Fruit fly (Drosophila melanogaster) whole organism, embryonic: ENCODE measurements around the gene Blos4.

Experiments used
- C15 ChIP-seq: fragments of 200-800 bp; sonication (Bioruptor generic); IDR thresholded peaks from 3 replicates; pipeline ENCODE4 v1.3.6; 2022; ENCODE audit warnings: missing biosample characterization, missing genetic modification characterization
- CG10274 ChIP-seq: fragments of 200-800 bp; sonication (Bioruptor generic); optimal IDR thresholded peaks from 3 replicates; lab custom pipeline; 2017; ENCODE audit warnings: missing biosample characterization, mild to moderate bottlenecking, missing genetic modification characterization
- CG11456 ChIP-seq: fragments of 200-800 bp; sonication (Bioruptor generic); IDR thresholded peaks from 3 replicates; pipeline ENCODE4 v1.3.6; 2022; ENCODE audit warnings: missing biosample characterization, missing genetic modification characterization
- CG11696 ChIP-seq: fragments of 200-800 bp; sonication (Bioruptor generic); IDR thresholded peaks from 2 replicates; pipeline ENCODE4 v1.3.6; 2022; ENCODE audit warnings: missing biosample characterization, missing genetic modification characterization
- CG12155 ChIP-seq: fragments of 200-800 bp; sonication (Bioruptor generic); optimal IDR thresholded peaks from 3 replicates; lab custom pipeline; 2016; ENCODE audit warnings: missing biosample characterization, missing genetic modification characterization
- CG13624 ChIP-seq: fragments of 200-800 bp; sonication (Bioruptor generic); optimal IDR thresholded peaks from 2 replicates; lab custom pipeline; 2016; ENCODE audit warnings: missing biosample characterization, missing genetic modification characterization
- CG14014 ChIP-seq: fragments of 200-800 bp; sonication (Bioruptor generic); IDR thresholded peaks from 2 replicates; pipeline ENCODE4 v1.3.6; 2022; ENCODE audit warnings: missing biosample characterization, missing genetic modification characterization
- CG14860 ChIP-seq: fragments of 200-800 bp; sonication (Bioruptor generic); IDR thresholded peaks from 3 replicates; pipeline ENCODE4 v1.3.6; 2022; ENCODE audit warnings: missing biosample characterization, missing genetic modification characterization; ENCODE audit not compliant: partially characterized antibody
- CG15514 ChIP-seq: fragments of 200-800 bp; sonication (Bioruptor generic); optimal IDR thresholded peaks from 3 replicates; lab custom pipeline; 2017; ENCODE audit warnings: missing biosample characterization, missing genetic modification characterization, mild to moderate bottlenecking, moderate library complexity, missing genetic modification reagents
- CG16863 ChIP-seq: fragments of 200-800 bp; sonication (Bioruptor generic); optimal IDR thresholded peaks from 3 replicates; lab custom pipeline; 2016; ENCODE audit warnings: missing biosample characterization, missing genetic modification characterization
- CG17361 ChIP-seq: fragments of 200-800 bp; sonication (Bioruptor generic); IDR thresholded peaks from 3 replicates; pipeline ENCODE4 v1.3.6; 2022; ENCODE audit warnings: missing biosample characterization, missing genetic modification characterization
- CG1832 ChIP-seq: fragments of 200-800 bp; sonication (Bioruptor generic); optimal IDR thresholded peaks from 2 replicates; lab custom pipeline; 2017; ENCODE audit warnings: missing biosample characterization, mild to moderate bottlenecking, missing genetic modification characterization, inconsistent platforms
- CG32767 ChIP-seq: fragments of 200-800 bp; sonication (Bioruptor generic); IDR thresholded peaks from 2 replicates; pipeline ENCODE4 v1.3.6; 2022; ENCODE audit warnings: missing biosample characterization, missing genetic modification characterization
- CG3281 ChIP-seq: fragments of 200-800 bp; sonication (Bioruptor generic); optimal IDR thresholded peaks from 3 replicates; lab custom pipeline; 2017; ENCODE audit warnings: missing biosample characterization, mild to moderate bottlenecking, missing genetic modification characterization
- CG4360 ChIP-seq: fragments of 200-800 bp; sonication (Bioruptor generic); IDR thresholded peaks from 2 replicates; pipeline ENCODE4 v1.3.6; 2022; ENCODE audit warnings: missing biosample characterization, missing genetic modification characterization
- CG6254 ChIP-seq: fragments of 200-800 bp; sonication (Bioruptor generic); optimal IDR thresholded peaks from 3 replicates; lab custom pipeline; 2017; ENCODE audit warnings: mild to moderate bottlenecking, missing biosample characterization, missing genetic modification reagents, missing genetic modification characterization
- CG7372 ChIP-seq: fragments of 200-800 bp; sonication (Bioruptor generic); IDR thresholded peaks from 2 replicates; pipeline ENCODE4 v1.3.6; 2022; ENCODE audit warnings: missing biosample characterization, missing genetic modification characterization
- CG8089 ChIP-seq: fragments of 200-800 bp; sonication (Bioruptor generic); optimal IDR thresholded peaks from 3 replicates; lab custom pipeline; 2016; ENCODE audit warnings: missing biosample characterization, missing genetic modification characterization
- CG9876 ChIP-seq: fragments of 200-800 bp; sonication (Bioruptor generic); optimal IDR thresholded peaks from 2 replicates; lab custom pipeline; 2016; ENCODE audit warnings: missing biosample characterization, missing genetic modification characterization
- CTCF ChIP-seq: fragments of 200-800 bp; sonication (Bioruptor generic); optimal IDR thresholded peaks from 2 replicates; lab custom pipeline; 2017; ENCODE audit warnings: missing biosample characterization, mild to moderate bottlenecking, missing genetic modification characterization, moderate library complexity
- Chrac-16 ChIP-seq: fragments of 200-800 bp; sonication (Bioruptor generic); optimal IDR thresholded peaks from 3 replicates; lab custom pipeline; 2016; ENCODE audit warnings: missing biosample characterization, missing genetic modification characterization
- D ChIP-seq, 2 experiments: fragments of 200-800 bp in 1 of 2; fragments of >200 bp in 1 of 2; sonication (Bioruptor generic) in 1 of 2; optimal IDR thresholded peaks; 2 replicates in 1 of 2; 3 replicates in 1 of 2; lab custom pipeline; 2017; ENCODE audit warnings: mild to moderate bottlenecking in 1 of 2, missing biosample characterization in 1 of 2, missing genetic modification characterization in 1 of 2, missing genetic modification reagents in 1 of 2
- Deaf1 ChIP-seq: fragments of 200-800 bp; optimal IDR thresholded peaks from 3 replicates; lab custom pipeline; 2019; ENCODE audit warnings: missing biosample characterization, mild to moderate bottlenecking, missing genetic modification characterization, moderate library complexity
- E2f1 ChIP-seq: fragments of 200-800 bp; sonication (Bioruptor generic); IDR thresholded peaks from 2 replicates; pipeline ENCODE4 v1.3.6; 2022; ENCODE audit warnings: missing biosample characterization, missing genetic modification characterization
- ERR ChIP-seq: fragments of 200-800 bp; sonication (Bioruptor generic); optimal IDR thresholded peaks from 2 replicates; lab custom pipeline; 2016; ENCODE audit warnings: missing biosample characterization, missing genetic modification characterization
- Fer1 ChIP-seq: fragments of 200-800 bp; sonication (Bioruptor generic); optimal IDR thresholded peaks from 2 replicates; lab custom pipeline; 2017; ENCODE audit warnings: missing biosample characterization, mild to moderate bottlenecking, missing genetic modification characterization
- Mes4 ChIP-seq: fragments of 200-800 bp; sonication (Bioruptor generic); optimal IDR thresholded peaks from 2 replicates; lab custom pipeline; 2016; ENCODE audit warnings: missing biosample characterization, missing genetic modification characterization
- NK7.1 ChIP-seq: fragments of 200-800 bp; sonication (Bioruptor generic); optimal IDR thresholded peaks from 3 replicates; lab custom pipeline; 2016; ENCODE audit warnings: missing biosample characterization, missing genetic modification characterization
- Six4 ChIP-seq: fragments of 200-800 bp; sonication (Bioruptor generic); optimal IDR thresholded peaks from 2 replicates; lab custom pipeline; 2016; ENCODE audit warnings: missing biosample characterization, missing genetic modification characterization
- Vsx1 ChIP-seq: fragments of 200-800 bp; sonication (Bioruptor generic); optimal IDR thresholded peaks from 2 replicates; lab custom pipeline; 2017; ENCODE audit warnings: missing biosample characterization, mild to moderate bottlenecking, missing genetic modification characterization, missing genetic modification reagents
- ac ChIP-seq: fragments of 200-800 bp; sonication (Bioruptor generic); optimal IDR thresholded peaks from 3 replicates; lab custom pipeline; 2017; ENCODE audit warnings: missing biosample characterization, mild to moderate bottlenecking, missing genetic modification characterization
- aop ChIP-seq: fragments of 200-800 bp; sonication (Bioruptor generic); IDR thresholded peaks from 2 replicates; pipeline ENCODE4 v1.3.6; 2022; ENCODE audit warnings: missing biosample characterization, missing genetic modification characterization
- bigmax ChIP-seq: fragments of 200-800 bp; sonication (Bioruptor generic); optimal IDR thresholded peaks from 2 replicates; lab custom pipeline; 2018; ENCODE audit warnings: missing biosample characterization, mild to moderate bottlenecking, missing genetic modification characterization
- btn ChIP-seq: fragments of 200-800 bp; sonication (Bioruptor generic); optimal IDR thresholded peaks from 2 replicates; lab custom pipeline; 2016; ENCODE audit warnings: missing biosample characterization, missing genetic modification characterization
- cato ChIP-seq: fragments of 200-800 bp; sonication (Bioruptor generic); optimal IDR thresholded peaks from 2 replicates; lab custom pipeline; 2016; ENCODE audit warnings: missing biosample characterization, missing genetic modification characterization, borderline replicate concordance
- chm ChIP-seq: fragments of 200-800 bp; sonication (Bioruptor generic); IDR thresholded peaks from 2 replicates; pipeline ENCODE4 v1.3.6; 2022; ENCODE audit warnings: missing biosample characterization, missing genetic modification characterization
- ci ChIP-seq: fragments of 200-800 bp; sonication (Bioruptor generic); IDR thresholded peaks from 3 replicates; pipeline ENCODE4 v1.3.6; 2022; ENCODE audit warnings: missing biosample characterization, missing genetic modification characterization
- da ChIP-seq: fragments of 200-800 bp; sonication (Bioruptor generic); optimal IDR thresholded peaks from 2 replicates; lab custom pipeline; 2016; ENCODE audit warnings: missing biosample characterization, missing genetic modification characterization
- grn ChIP-seq: fragments of 200-800 bp; sonication (Bioruptor generic); optimal IDR thresholded peaks from 3 replicates; lab custom pipeline; 2017; ENCODE audit warnings: missing biosample characterization, missing genetic modification characterization
- ind ChIP-seq: fragments of 200-800 bp; sonication (Bioruptor generic); optimal IDR thresholded peaks from 3 replicates; lab custom pipeline; 2016; ENCODE audit warnings: missing biosample characterization, missing genetic modification characterization
- ken ChIP-seq: fragments of 200-800 bp; sonication (Bioruptor generic); IDR thresholded peaks from 3 replicates; pipeline ENCODE4 v1.3.6; 2022; ENCODE audit warnings: missing biosample characterization, missing genetic modification characterization
- klu ChIP-seq: fragments of 200-800 bp; sonication (Bioruptor generic); IDR thresholded peaks from 2 replicates; pipeline ENCODE4 v1.3.6; 2022; ENCODE audit warnings: missing biosample characterization, missing genetic modification characterization
- mirr ChIP-seq: fragments of 200-800 bp; sonication (Bioruptor generic); optimal IDR thresholded peaks from 3 replicates; lab custom pipeline; 2018; ENCODE audit warnings: missing biosample characterization, mild to moderate bottlenecking, missing genetic modification characterization
- nom ChIP-seq: fragments of 200-800 bp; sonication (Bioruptor generic); optimal IDR thresholded peaks from 2 replicates; lab custom pipeline; 2017; ENCODE audit warnings: missing biosample characterization, missing genetic modification characterization, mild to moderate bottlenecking, moderate library complexity, missing genetic modification reagents
- phol ChIP-seq: fragments of 200-800 bp; sonication (Bioruptor generic); optimal IDR thresholded peaks from 3 replicates; lab custom pipeline; 2018; ENCODE audit warnings: missing biosample characterization, mild to moderate bottlenecking, missing genetic modification characterization, moderate library complexity
- repo ChIP-seq: fragments of 200-800 bp; sonication (Bioruptor generic); optimal IDR thresholded peaks from 2 replicates; lab custom pipeline; 2016; ENCODE audit warnings: missing biosample characterization, missing genetic modification characterization
- scrt ChIP-seq: fragments of 200-800 bp; sonication (Bioruptor generic); optimal IDR thresholded peaks from 2 replicates; lab custom pipeline; 2018; ENCODE audit warnings: missing biosample characterization, mild to moderate bottlenecking, missing genetic modification characterization, moderate library complexity
- sd ChIP-seq: fragments of 200-800 bp; sonication (Bioruptor generic); optimal IDR thresholded peaks from 3 replicates; lab custom pipeline; 2018; ENCODE audit warnings: missing biosample characterization, mild to moderate bottlenecking, missing genetic modification characterization, moderate library complexity
- sens-2 ChIP-seq: fragments of 200-800 bp; sonication (Bioruptor generic); IDR thresholded peaks from 2 replicates; pipeline ENCODE4 v1.3.6; 2022; ENCODE audit warnings: missing biosample characterization, missing genetic modification characterization
- seq ChIP-seq: fragments of 200-800 bp; sonication (Bioruptor generic); IDR thresholded peaks from 2 replicates; pipeline ENCODE4 v1.3.6; 2022; ENCODE audit warnings: missing biosample characterization, missing genetic modification characterization
- sima ChIP-seq: fragments of 200-800 bp; sonication (Bioruptor generic); optimal IDR thresholded peaks from 2 replicates; lab custom pipeline; 2016; ENCODE audit warnings: missing biosample characterization, missing genetic modification characterization
- usp ChIP-seq: fragments of >200 bp; optimal IDR thresholded peaks from 2 replicates; lab custom pipeline; 2017; ENCODE audit warnings: missing biosample characterization, missing genetic modification characterization

Blos4 gene

dm6 chr3L:10851107-10851762 lies 27.6 kb upstream of the Blos4 start (continued):
- TF ChIP-seq nom (GFP tag; lab: Kevin White, UChicago) (peak; percentile 35), scrt (GFP tag; lab: Kevin White, UChicago) (no peak), Mes4 (GFP tag; lab: Kevin White, UChicago) (no peak), CG14860 (GFP tag; lab: Robert Waterston, UW) (no peak), CG13624 (GFP tag; lab: Kevin White, UChicago) (no peak), CG11696 (no peak), CTCF (GFP tag; lab: Kevin White, UChicago) (no peak), C15 (no peak), ci (GFP tag; lab: Robert Waterston, UW) (no peak), da (GFP tag; lab: Kevin White, UChicago) (peak; percentile 58), sd (peak; percentile 59), Chrac-16 (no peak), cato (GFP tag; lab: Kevin White, UChicago) (no peak), Six4 (GFP tag; lab: Kevin White, UChicago) (no peak), CG32767 (GFP tag; lab: Robert Waterston, UW) (peak; percentile 34; the same call in 1 of the 2 replicates), seq (GFP tag; lab: Robert Waterston, UW) (no peak), CG9876 (GFP tag; lab: Kevin White, UChicago) (no peak), chm (peak; percentile 43; the same call in 1 of the 2 replicates), E2f1 (GFP tag; lab: Robert Waterston, UW) (no peak), Deaf1 (tag; lab: Kevin White, UChicago) (peak; percentile 31), NK7.1 (no peak), CG15514 (GFP tag; lab: Kevin White, UChicago) (no peak)
- TF ChIP-seq, all 482 proteins: peak for 34

dm6 chr3L:10851853-10852346 lies 27.0 kb upstream of the Blos4 start:
- TF ChIP-seq ERR (GFP tag; lab: Kevin White, UChicago) (no peak), usp (no peak), ken (GFP tag; lab: Robert Waterston, UW) (no peak), CG8089 (GFP tag; lab: Kevin White, UChicago) (no peak), D (optimal IDR thresholded peaks at IDR 0.05; lab: Kevin White, UChicago) (no peak), D (GFP tag; optimal IDR thresholded peaks at IDR 0.05; lab: Kevin White, UChicago) (peak; percentile 39), ind (GFP tag; lab: Kevin White, UChicago) (no peak), CG10274 (GFP tag; lab: Kevin White, UChicago) (no peak), CG4360 (no peak), klu (GFP tag; lab: Robert Waterston, UW) (no peak), mirr (no peak), CG1832 (GFP tag; lab: Kevin White, UChicago) (no peak), sima (GFP tag; lab: Kevin White, UChicago) (no peak), Fer1 (GFP tag; lab: Kevin White, UChicago) (no peak), sens-2 (GFP tag; lab: Robert Waterston, UW) (no peak), CG16863 (GFP tag; lab: Kevin White, UChicago) (no peak), btn (GFP tag; lab: Kevin White, UChicago) (no peak), CG11456 (GFP tag; lab: Robert Waterston, UW) (no peak), CG3281 (no peak), aop (GFP tag; lab: Robert Waterston, UW) (no peak), grn (GFP tag; lab: Kevin White, UChicago) (no peak), CG6254 (GFP tag; lab: Kevin White, UChicago) (no peak), CG7372 (GFP tag; lab: Robert Waterston, UW) (no peak), CG12155 (GFP tag; lab: Kevin White, UChicago) (no peak), repo (GFP tag; lab: Kevin White, UChicago) (no peak), Vsx1 (GFP tag; lab: Kevin White, UChicago) (no peak), ac (no peak), CG14014 (GFP tag; lab: Robert Waterston, UW) (no peak), phol (tag; lab: Kevin White, UChicago) (peak; percentile 67), bigmax (GFP tag; lab: Kevin White, UChicago) (no peak), CG17361 (GFP tag; lab: Robert Waterston, UW) (peak; percentile 84)
